Worm (Caenorhabditis elegans) whole organism, L4/young adult: Measurements from ENCODE around the gene mtm-5.

Source experiments
- W03F9.2 ChIP-seq: fragments of 150-350 bp; optimal IDR thresholded peaks from 2 replicates; lab custom pipeline; 2014; ENCODE audit warnings: missing biosample characterization, missing genetic modification characterization
- dao-5 ChIP-seq: sonication (generic microtip); optimal IDR thresholded peaks from 2 replicates; lab custom pipeline; 2016; ENCODE audit warnings: missing genotype, missing genetic modification characterization, moderate library complexity, missing compliant biosample characterization
- him-1 ChIP-seq: sonication (generic microtip); optimal IDR thresholded peaks from 2 replicates; lab custom pipeline; 2016; ENCODE audit warnings: missing genotype, missing genetic modification reagents, missing genetic modification characterization, missing compliant biosample characterization

ce11 chrX:5289106-5289505, 45.9 kb upstream of the mtm-5 start:
- no peak for TF ChIP-seq him-1 (tag; lab: Kevin White, UChicago)
- no peak for TF ChIP-seq dao-5 (tag; lab: Kevin White, UChicago)
- no peak for TF ChIP-seq W03F9.2
